Worm (Caenorhabditis elegans) whole organism, early embryonic: ENCODE data around the gene Y81B9A.3.

Source experiments
- B0310.2 ChIP-seq: sonication (generic microtip); optimal IDR thresholded peaks from 2 replicates; lab custom pipeline; 2016; ENCODE audit warnings: mild to moderate bottlenecking, missing genetic modification characterization, missing compliant biosample characterization
- F13C5.2 ChIP-seq: sonication (generic microtip); optimal IDR thresholded peaks from 2 replicates; lab custom pipeline; 2017; ENCODE audit warnings: mild to moderate bottlenecking, missing genetic modification characterization, inconsistent platforms, missing compliant biosample characterization
- aly-1 ChIP-seq: sonication (generic microtip); optimal IDR thresholded peaks from 2 replicates; lab custom pipeline; 2016; ENCODE audit warnings: missing genetic modification characterization, missing compliant biosample characterization
- ama-1 ChIP-seq: fragments of 150-350 bp; optimal IDR thresholded peaks from 2 replicates; lab custom pipeline; 2014
- ceh-13 ChIP-seq: fragments of 200-800 bp; sonication (Bioruptor generic); optimal IDR thresholded peaks from 2 replicates; lab custom pipeline; 2018; ENCODE audit warnings: mild to moderate bottlenecking, missing genetic modification characterization, missing compliant biosample characterization
- ceh-36 ChIP-seq: sonication (generic microtip); optimal IDR thresholded peaks from 2 replicates; lab custom pipeline; 2016; ENCODE audit warnings: missing genetic modification characterization, inconsistent platforms, missing compliant biosample characterization
- ets-7 ChIP-seq: sonication (generic microtip); optimal IDR thresholded peaks from 2 replicates; lab custom pipeline; 2016; ENCODE audit warnings: missing genotype, missing genetic modification characterization, missing compliant biosample characterization
- flt-1 ChIP-seq: fragments of 200-800 bp; sonication (Bioruptor generic); IDR thresholded peaks from 2 replicates; pipeline ENCODE4 v1.3.6; 2022; ENCODE audit warnings: missing genetic modification characterization, missing compliant biosample characterization
- hmbx-1 ChIP-seq: sonication (generic microtip); optimal IDR thresholded peaks from 2 replicates; lab custom pipeline; 2016; ENCODE audit warnings: mild to moderate bottlenecking, missing genetic modification characterization, missing compliant biosample characterization
- hmg-4 ChIP-seq: fragments of 200-800 bp; sonication (Bioruptor generic); optimal IDR thresholded peaks from 2 replicates; lab custom pipeline; 2018; ENCODE audit warnings: mild to moderate bottlenecking, missing genetic modification characterization, missing compliant biosample characterization
- hnd-1 ChIP-seq: sonication (generic microtip); optimal IDR thresholded peaks from 2 replicates; lab custom pipeline; 2016; ENCODE audit warnings: missing genetic modification characterization, missing compliant biosample characterization
- pes-1 ChIP-seq: fragments of 200-800 bp; sonication (Bioruptor generic); IDR thresholded peaks from 2 replicates; pipeline ENCODE4 v1.3.6; 2022; ENCODE audit warnings: missing genetic modification reagents, missing genetic modification characterization, missing compliant biosample characterization
- scrt-1 ChIP-seq: fragments of 200-800 bp; sonication (Bioruptor generic); IDR thresholded peaks from 2 replicates; pipeline ENCODE4 v1.3.6; 2022; ENCODE audit warnings: missing genetic modification characterization, missing compliant biosample characterization
- sea-1 ChIP-seq: fragments of 200-800 bp; sonication (Bioruptor generic); conservative IDR thresholded peaks from 2 replicates; pipeline ENCODE4 v1.3.6; 2022; ENCODE audit warnings: missing genetic modification characterization, missing compliant biosample characterization
- tbx-11 ChIP-seq: fragments of 200-800 bp; sonication (Bioruptor generic); IDR thresholded peaks from 2 replicates; pipeline ENCODE4 v1.3.6; 2022; ENCODE audit warnings: missing genetic modification characterization, missing compliant biosample characterization
- tbx-37 ChIP-seq: fragments of 200-800 bp; sonication (Bioruptor generic); conservative IDR thresholded peaks from 2 replicates; pipeline ENCODE4 v1.3.6; 2022; ENCODE audit warnings: missing genetic modification reagents, missing genetic modification characterization, missing compliant biosample characterization
- tra-4 ChIP-seq: sonication (generic microtip); optimal IDR thresholded peaks from 2 replicates; lab custom pipeline; 2017; ENCODE audit warnings: missing genetic modification characterization, missing compliant biosample characterization

Gene Y81B9A.3

DNA sequence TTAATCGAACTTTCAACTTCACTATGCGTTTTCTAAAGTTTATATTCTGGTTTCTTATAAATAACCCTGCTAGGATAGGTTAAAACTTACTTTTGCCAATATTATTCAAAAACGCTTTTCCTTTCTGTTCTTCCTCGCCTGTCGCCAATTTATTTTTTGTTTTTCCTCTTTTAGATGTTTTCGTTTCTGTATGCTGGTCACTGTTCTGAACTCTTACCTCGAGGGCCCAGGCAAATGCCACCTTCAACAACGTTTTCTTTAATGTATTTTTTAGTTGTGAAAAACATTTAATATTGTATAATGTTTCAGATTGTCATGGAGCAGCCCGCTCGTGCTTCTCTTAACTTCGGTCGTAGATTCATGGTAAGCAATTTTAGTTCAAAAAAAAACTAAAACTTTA is at the start of gene Y81B9A.3:
Y81B9A.3 (plus strand) TSS at position 301 of the 400 bp plus-strand sequence.
- TF ChIP-seq pes-1 (GFP tag; lab: Robert Waterston, UW) (no peak), ceh-36 (no peak), flt-1 (no peak), tbx-11 (GFP tag; lab: Robert Waterston, UW) (no peak), ceh-13 (GFP tag; lab: Kevin White, UChicago) (no peak), hmg-4 (GFP tag; lab: Kevin White, UChicago) (no peak), scrt-1 (GFP tag; lab: Robert Waterston, UW) (no peak), hnd-1 (tag; lab: Kevin White, UChicago) (no peak), F13C5.2 (tag; lab: Kevin White, UChicago) (no peak), B0310.2 (tag; lab: Kevin White, UChicago) (no peak), ets-7 (tag; lab: Kevin White, UChicago) (no peak), aly-1 (tag; lab: Kevin White, UChicago) (no peak), tbx-37 (GFP tag; lab: Robert Waterston, UW) (no peak), sea-1 (GFP tag; lab: Robert Waterston, UW) (no peak), hmbx-1 (tag; lab: Kevin White, UChicago) (no peak), ama-1 (lab: Kevin White, UChicago) (no peak), tra-4 (tag; lab: Kevin White, UChicago) (no peak)

- TF ChIP-seq tbx-37 (GFP tag; lab: Robert Waterston, UW) (no peak), ceh-36 (no peak), hnd-1 (tag; lab: Kevin White, UChicago) (no peak), hmbx-1 (tag; lab: Kevin White, UChicago) (no peak), aly-1 (tag; lab: Kevin White, UChicago) (no peak), tbx-11 (GFP tag; lab: Robert Waterston, UW) (no peak), F13C5.2 (tag; lab: Kevin White, UChicago) (no peak), ama-1 (lab: Kevin White, UChicago) (no peak), ets-7 (tag; lab: Kevin White, UChicago) (no peak), flt-1 (no peak), pes-1 (GFP tag; lab: Robert Waterston, UW) (no peak), ceh-13 (GFP tag; lab: Kevin White, UChicago) (no peak), scrt-1 (GFP tag; lab: Robert Waterston, UW) (no peak), tra-4 (tag; lab: Kevin White, UChicago) (no peak), hmg-4 (GFP tag; lab: Kevin White, UChicago) (no peak), B0310.2 (tag; lab: Kevin White, UChicago) (no peak), sea-1 (GFP tag; lab: Robert Waterston, UW) (no peak)
These were observed 44.8 kb upstream of the Y81B9A.3 start, which contains the start of gene B0563.6 for ce11 chrX:9137402-9137801. Gene B0563.6 (plus strand): TSS chrX:9137702.

DNA sequence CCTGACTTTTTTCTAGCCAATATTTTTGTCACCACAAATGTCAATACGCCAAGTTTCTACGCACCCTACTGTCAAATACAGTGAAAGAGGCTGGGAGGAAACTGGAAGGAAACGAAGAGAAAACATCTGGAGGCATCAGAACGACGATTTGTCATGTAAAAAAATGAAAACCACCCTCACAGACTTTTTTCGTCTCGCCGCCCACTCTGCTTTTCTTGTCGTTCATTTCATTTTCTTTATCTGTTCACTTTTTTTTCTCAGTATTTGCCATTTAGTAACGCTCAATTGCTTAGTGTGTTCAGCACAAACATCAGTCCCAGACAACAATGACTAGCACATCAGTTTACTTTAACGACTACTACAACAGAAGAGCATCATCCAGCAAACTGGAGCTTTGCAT is 36.4 kb upstream of the Y81B9A.3 start, which contains the start of gene B0563.5:
B0563.5 (plus strand) TSS at position 301 of the 400 bp plus-strand sequence.
- TF ChIP-seq sea-1 (GFP tag; lab: Robert Waterston, UW): no peak
- no peak for TF ChIP-seq hmbx-1 (tag; lab: Kevin White, UChicago)
- no peak for TF ChIP-seq ceh-36
- no peak for TF ChIP-seq F13C5.2 (tag; lab: Kevin White, UChicago)
- no peak for TF ChIP-seq flt-1

- TF ChIP-seq flt-1: no peak
These were observed 35.3 kb upstream of the Y81B9A.3 start for ce11 chrX:9146953-9147352.

- no peak for TF ChIP-seq tbx-37 (GFP tag; lab: Robert Waterston, UW)
- TF ChIP-seq tra-4 (tag; lab: Kevin White, UChicago): no peak
- TF ChIP-seq ets-7 (tag; lab: Kevin White, UChicago): no peak
- no peak for TF ChIP-seq hmg-4 (GFP tag; lab: Kevin White, UChicago)
- TF ChIP-seq hmbx-1 (tag; lab: Kevin White, UChicago): no peak
- no peak for TF ChIP-seq scrt-1 (GFP tag; lab: Robert Waterston, UW)
- no peak for TF ChIP-seq flt-1
- no peak for TF ChIP-seq tbx-11 (GFP tag; lab: Robert Waterston, UW)
- no peak for TF ChIP-seq sea-1 (GFP tag; lab: Robert Waterston, UW)
These were observed 31.9 kb upstream of the Y81B9A.3 start, which contains the start of gene tmbi-4 for ce11 chrX:9150269-9150744. Gene tmbi-4 (plus strand): TSS chrX:9150694.

DNA sequence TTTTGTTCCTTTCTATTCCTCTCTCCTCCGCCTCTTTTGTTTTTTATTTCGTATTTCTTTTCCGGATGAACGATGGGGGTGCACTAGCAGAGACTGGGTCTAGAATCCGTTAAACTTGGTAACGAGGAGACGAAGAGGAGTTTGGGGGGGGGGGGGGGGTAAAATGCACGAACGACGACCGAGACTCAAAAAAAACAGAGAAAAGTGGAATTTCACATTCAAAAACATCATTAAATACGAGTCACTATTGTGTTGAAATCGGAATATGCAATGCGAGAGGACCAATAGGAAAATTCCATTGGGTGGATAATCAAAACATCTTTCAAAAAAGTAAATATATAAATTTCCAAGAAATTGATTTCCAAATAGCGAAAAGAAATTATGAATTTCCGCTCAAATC is 28.0 kb upstream of the Y81B9A.3 start, which contains the start of gene B0563.7:
B0563.7 (minus strand) TSS at position 101 of the 400 bp plus-strand sequence.
- no peak for TF ChIP-seq ceh-13 (GFP tag; lab: Kevin White, UChicago)
- TF ChIP-seq tbx-11 (GFP tag; lab: Robert Waterston, UW): no peak
- TF ChIP-seq hnd-1 (tag; lab: Kevin White, UChicago): no peak
- no peak for TF ChIP-seq tbx-37 (GFP tag; lab: Robert Waterston, UW)
- TF ChIP-seq flt-1: no peak
- no peak for TF ChIP-seq tra-4 (tag; lab: Kevin White, UChicago)
- no peak for TF ChIP-seq ceh-36
- no peak for TF ChIP-seq hmg-4 (GFP tag; lab: Kevin White, UChicago)
- no peak for TF ChIP-seq F13C5.2 (tag; lab: Kevin White, UChicago)
- no peak for TF ChIP-seq sea-1 (GFP tag; lab: Robert Waterston, UW)
- no peak for TF ChIP-seq scrt-1 (GFP tag; lab: Robert Waterston, UW)
- no peak for TF ChIP-seq ets-7 (tag; lab: Kevin White, UChicago)
- TF ChIP-seq B0310.2 (tag; lab: Kevin White, UChicago): no peak
- TF ChIP-seq aly-1 (tag; lab: Kevin White, UChicago): no peak
- TF ChIP-seq pes-1 (GFP tag; lab: Robert Waterston, UW): no peak
- no peak for TF ChIP-seq hmbx-1 (tag; lab: Kevin White, UChicago)
- TF ChIP-seq ama-1 (lab: Kevin White, UChicago): no peak

- TF ChIP-seq tbx-11 (GFP tag; lab: Robert Waterston, UW) (no peak), F13C5.2 (tag; lab: Kevin White, UChicago) (no peak), sea-1 (GFP tag; lab: Robert Waterston, UW) (no peak), ceh-13 (GFP tag; lab: Kevin White, UChicago) (no peak), B0310.2 (tag; lab: Kevin White, UChicago) (no peak), tbx-37 (GFP tag; lab: Robert Waterston, UW) (no peak), ets-7 (tag; lab: Kevin White, UChicago) (no peak), ceh-36 (no peak), tra-4 (tag; lab: Kevin White, UChicago) (no peak), pes-1 (GFP tag; lab: Robert Waterston, UW) (no peak), hmbx-1 (tag; lab: Kevin White, UChicago) (no peak), aly-1 (tag; lab: Kevin White, UChicago) (no peak)
These were observed 26.5 kb upstream of the Y81B9A.3 start for ce11 chrX:9155751-9156150.
